Worm (Caenorhabditis elegans) whole organism, L1 larva: Measurements from ENCODE around the gene cutl-1.

Source experiments
- lsy-2 ChIP-seq, 2 experiments: fragments of 150-350 bp; optimal IDR thresholded peaks; 2 replicates each; lab custom pipeline; 2014; ENCODE audit warnings: missing biosample characterization in 2 of 2, missing genetic modification characterization in 2 of 2
- nhr-20 ChIP-seq: sonication (generic microtip); optimal IDR thresholded peaks from 2 replicates; lab custom pipeline; 2016; ENCODE audit warnings: mild to moderate bottlenecking, missing genetic modification characterization, missing compliant biosample characterization
- unc-62 ChIP-seq: fragments of 150-350 bp; optimal IDR thresholded peaks from 2 replicates; lab custom pipeline; 2014; ENCODE audit warnings: missing biosample characterization, missing genetic modification reagents, missing genetic modification characterization

DNA sequence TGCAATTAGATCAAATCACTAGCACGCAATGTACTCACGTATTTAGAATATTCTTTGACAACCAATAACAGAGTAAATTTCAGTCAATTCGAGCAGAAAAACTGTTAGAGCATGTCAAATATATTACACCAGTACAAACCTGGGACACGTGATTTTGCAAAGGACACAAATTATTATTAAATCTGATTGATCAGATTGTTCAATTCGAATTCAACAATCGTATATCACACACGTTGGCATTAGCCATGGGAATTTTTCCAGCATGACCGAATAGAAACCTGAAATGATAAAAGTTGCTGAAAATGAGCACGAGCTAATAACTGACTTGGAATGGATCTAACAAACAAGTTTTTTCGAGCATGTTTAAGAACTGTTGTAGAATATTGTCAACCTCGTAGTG, 17.1 kb upstream of the cutl-1 start, which contains the start of gene srv-9:
- TF ChIP-seq lsy-2 (tag; optimal IDR thresholded peaks at IDR 0.05; lab: Kevin White, UChicago), result no peak
- TF ChIP-seq nhr-20 (tag; lab: Kevin White, UChicago), result no peak
- TF ChIP-seq unc-62 (GFP tag; lab: Kevin White, UChicago), result no peak
